Worm (Caenorhabditis elegans) whole organism, L2 larva: Measurements from ENCODE around the gene snx-1.
A peak's percentile ranks its signal among the peaks of the same experiment; 100 is the strongest.

ENCODE experiments used
- C34F6.9 ChIP-seq: fragments of 150-350 bp; optimal IDR thresholded peaks from 2 replicates; lab custom pipeline; 2014; ENCODE audit warnings: missing biosample characterization, missing genetic modification characterization
- F13H6.1 ChIP-seq: sonication (generic microtip); optimal IDR thresholded peaks from 2 replicates; lab custom pipeline; 2016; ENCODE audit warnings: missing genetic modification characterization, missing compliant biosample characterization
- R02D3.7 ChIP-seq: fragments of 150-350 bp; optimal IDR thresholded peaks from 2 replicates; lab custom pipeline; 2014; ENCODE audit warnings: missing biosample characterization, missing genetic modification characterization
- ZK546.5 ChIP-seq: sonication (generic microtip); optimal IDR thresholded peaks from 2 replicates; lab custom pipeline; 2017; ENCODE audit warnings: missing biosample characterization, missing genetic modification characterization
- alr-1 ChIP-seq: fragments of 150-350 bp; optimal IDR thresholded peaks from 2 replicates; lab custom pipeline; 2014; ENCODE audit warnings: missing biosample characterization, missing genetic modification characterization
- ama-1 ChIP-seq: fragments of 150-350 bp; optimal IDR thresholded peaks from 2 replicates; lab custom pipeline; 2018; ENCODE audit warnings: inconsistent platforms
- blmp-1 ChIP-seq: sonication (generic microtip); optimal IDR thresholded peaks from 2 replicates; lab custom pipeline; 2017; ENCODE audit warnings: missing genetic modification characterization, mild to moderate bottlenecking, missing compliant biosample characterization, antibody characterized with exemption, moderate library complexity; ENCODE audit not compliant: insufficient read depth
- ceh-82 ChIP-seq: fragments of 150-350 bp; optimal IDR thresholded peaks from 2 replicates; lab custom pipeline; 2014; ENCODE audit warnings: missing biosample characterization, missing genetic modification characterization
- crh-2 ChIP-seq: sonication (generic microtip); optimal IDR thresholded peaks from 2 replicates; lab custom pipeline; 2017; ENCODE audit warnings: missing biosample characterization, missing genetic modification characterization
- egl-27 ChIP-seq: sonication (generic microtip); optimal IDR thresholded peaks from 3 replicates; lab custom pipeline; 2017; ENCODE audit warnings: missing biosample characterization, missing genetic modification reagents, missing genetic modification characterization
- elt-1 ChIP-seq: fragments of 150-350 bp; optimal IDR thresholded peaks from 2 replicates; lab custom pipeline; 2014; ENCODE audit warnings: missing biosample characterization, missing genetic modification characterization
- elt-3 ChIP-seq: sonication (generic microtip); optimal IDR thresholded peaks from 2 replicates; lab custom pipeline; 2017; ENCODE audit warnings: missing biosample characterization, missing genetic modification characterization
- fos-1 ChIP-seq: fragments of 150-350 bp; optimal IDR thresholded peaks from 2 replicates; lab custom pipeline; 2014; ENCODE audit warnings: missing biosample characterization, missing genetic modification characterization
- gmeb-1 ChIP-seq: fragments of 150-350 bp; optimal IDR thresholded peaks from 2 replicates; lab custom pipeline; 2014; ENCODE audit warnings: missing biosample characterization, missing genetic modification characterization
- lin-11 ChIP-seq: fragments of 150-350 bp; sonication (generic microtip); optimal IDR thresholded peaks from 2 replicates; lab custom pipeline; 2014; ENCODE audit warnings: missing biosample characterization, missing genetic modification characterization, inconsistent platforms, mixed read lengths
- lin-13 ChIP-seq: fragments of 150-350 bp; optimal IDR thresholded peaks from 2 replicates; lab custom pipeline; 2014; ENCODE audit warnings: missing biosample characterization, missing genetic modification reagents, missing genetic modification characterization
- lsy-2 ChIP-seq, 2 experiments: fragments of 150-350 bp in 1 of 2; sonication (generic microtip) in 1 of 2; optimal IDR thresholded peaks; 2 replicates each; lab custom pipeline; 2014 to 2017; ENCODE audit warnings: missing biosample characterization in 2 of 2, missing genetic modification characterization in 2 of 2
- mab-5 ChIP-seq: fragments of 150-350 bp; optimal IDR thresholded peaks from 2 replicates; lab custom pipeline; 2014; ENCODE audit warnings: missing biosample characterization, missing genetic modification characterization
- mbf-1 ChIP-seq: sonication (generic microtip); optimal IDR thresholded peaks from 2 replicates; lab custom pipeline; 2017; ENCODE audit warnings: missing biosample characterization, missing genetic modification characterization
- mdl-1 ChIP-seq, 2 experiments: fragments of 150-350 bp in 1 of 2; sonication (generic microtip) in 1 of 2; optimal IDR thresholded peaks; 2 replicates each; lab custom pipeline; 2017; ENCODE audit warnings: missing biosample characterization in 2 of 2, missing genetic modification characterization in 2 of 2
- nhr-10 ChIP-seq: sonication (generic microtip); optimal IDR thresholded peaks from 2 replicates; lab custom pipeline; 2017; ENCODE audit warnings: missing biosample characterization, missing genetic modification characterization
- nhr-11 ChIP-seq: fragments of 150-350 bp; optimal IDR thresholded peaks from 2 replicates; lab custom pipeline; 2014; ENCODE audit warnings: missing biosample characterization, missing genetic modification characterization
- nhr-12 ChIP-seq: fragments of 150-350 bp; optimal IDR thresholded peaks from 2 replicates; lab custom pipeline; 2014; ENCODE audit warnings: missing biosample characterization, missing genetic modification characterization
- nhr-129 ChIP-seq: fragments of 150-350 bp; optimal IDR thresholded peaks from 2 replicates; lab custom pipeline; 2014; ENCODE audit warnings: missing biosample characterization, missing genetic modification characterization
- nhr-23 ChIP-seq: fragments of 150-350 bp; optimal IDR thresholded peaks from 2 replicates; lab custom pipeline; 2014; ENCODE audit warnings: missing biosample characterization, missing genetic modification reagents, missing genetic modification characterization
- nhr-237 ChIP-seq: fragments of 150-350 bp; optimal IDR thresholded peaks from 2 replicates; lab custom pipeline; 2014; ENCODE audit warnings: missing biosample characterization, missing genetic modification characterization
- nhr-25 ChIP-seq: fragments of 150-350 bp; sonication (generic microtip); optimal IDR thresholded peaks from 3 replicates; lab custom pipeline; 2014; ENCODE audit warnings: missing biosample characterization, missing genetic modification characterization
- nhr-6 ChIP-seq: fragments of 150-350 bp; optimal IDR thresholded peaks from 2 replicates; lab custom pipeline; 2014; ENCODE audit warnings: missing biosample characterization, missing genetic modification characterization
- nhr-77 ChIP-seq: fragments of 150-350 bp; optimal IDR thresholded peaks from 2 replicates; lab custom pipeline; 2014; ENCODE audit warnings: missing biosample characterization, missing genetic modification characterization
- peb-1 ChIP-seq: fragments of 150-350 bp; optimal IDR thresholded peaks from 2 replicates; lab custom pipeline; 2014; ENCODE audit warnings: missing biosample characterization, missing genetic modification characterization
- sem-4 ChIP-seq: fragments of 150-350 bp; optimal IDR thresholded peaks from 2 replicates; lab custom pipeline; 2014; ENCODE audit warnings: missing biosample characterization, missing genetic modification reagents, missing genetic modification characterization
- skn-1 ChIP-seq: sonication (generic microtip); optimal IDR thresholded peaks from 2 replicates; lab custom pipeline; 2017; ENCODE audit warnings: missing biosample characterization, missing genetic modification characterization
- sma-3 ChIP-seq: sonication (generic microtip); optimal IDR thresholded peaks from 2 replicates; lab custom pipeline; 2016; ENCODE audit warnings: missing genetic modification reagents, missing genetic modification characterization, missing compliant biosample characterization
- sma-9 ChIP-seq, 2 experiments: fragments of 150-350 bp in 1 of 2; sonication (generic microtip) in 1 of 2; optimal IDR thresholded peaks; 2 replicates each; lab custom pipeline; 2014 to 2016; ENCODE audit warnings: missing genetic modification characterization in 2 of 2, mild to moderate bottlenecking in 1 of 2, missing biosample characterization in 1 of 2, missing compliant biosample characterization in 1 of 2, missing genetic modification reagents in 1 of 2, moderate library complexity in 1 of 2
- snpc-4 ChIP-seq: fragments of 150-350 bp; optimal IDR thresholded peaks from 2 replicates; lab custom pipeline; 2014; ENCODE audit warnings: missing biosample characterization, missing genetic modification characterization
- unc-39 ChIP-seq: fragments of 150-350 bp; optimal IDR thresholded peaks from 2 replicates; lab custom pipeline; 2014; ENCODE audit warnings: missing biosample characterization, missing genetic modification characterization
- unc-55 ChIP-seq: fragments of 150-350 bp; sonication (generic microtip); optimal IDR thresholded peaks from 3 replicates; lab custom pipeline; 2014; ENCODE audit warnings: missing biosample characterization, missing genetic modification reagents, missing genetic modification characterization
- unc-62 ChIP-seq: fragments of 150-350 bp; optimal IDR thresholded peaks from 2 replicates; lab custom pipeline; 2014; ENCODE audit warnings: missing biosample characterization, missing genetic modification reagents, missing genetic modification characterization
- ztf-1 ChIP-seq: fragments of 200-800 bp; sonication (Bioruptor generic); conservative IDR thresholded peaks from 2 replicates; pipeline ENCODE4 v1.3.6; 2022; ENCODE audit warnings: missing genetic modification characterization, missing compliant biosample characterization
- ztf-4 ChIP-seq: fragments of 150-350 bp; optimal IDR thresholded peaks from 2 replicates; lab custom pipeline; 2014; ENCODE audit warnings: missing biosample characterization, missing genetic modification characterization

snx-1 gene

ce11 chrX:1086406-1086897 is 42.3 kb upstream of the snx-1 start:
- TF ChIP-seq sma-3 (GFP tag; lab: Kevin White, UChicago) (no peak), lsy-2 (tag; optimal IDR thresholded peaks at IDR 0.05; lab: Kevin White, UChicago) (no peak), crh-2 (tag; lab: Kevin White, UChicago) (no peak), mbf-1 (tag; lab: Kevin White, UChicago) (no peak), elt-1 (no peak), snpc-4 (tag; lab: Kevin White, UChicago) (no peak), skn-1 (tag; lab: Kevin White, UChicago) (no peak), ztf-1 (GFP tag; lab: Robert Waterston, UW) (no peak), nhr-12 (tag; lab: Kevin White, UChicago) (no peak), unc-62 (GFP tag; lab: Kevin White, UChicago) (no peak), unc-55 (peak; percentile 9), fos-1 (tag; lab: Kevin White, UChicago) (no peak), elt-3 (tag; lab: Kevin White, UChicago) (no peak), nhr-25 (peak; percentile 57), F13H6.1 (tag; lab: Kevin White, UChicago) (no peak), sma-9 (GFP tag; optimal IDR thresholded peaks at IDR 0.05; lab: Kevin White, UChicago) (peak; percentile 6), sma-9 (tag; optimal IDR thresholded peaks at IDR 0.05; lab: Kevin White, UChicago) (no peak), nhr-77 (tag; lab: Kevin White, UChicago) (no peak), alr-1 (tag; lab: Kevin White, UChicago) (no peak), nhr-23 (no peak), C34F6.9 (tag; lab: Kevin White, UChicago) (no peak), peb-1 (tag; lab: Kevin White, UChicago) (no peak), ZK546.5 (no peak), blmp-1 (tag; lab: Kevin White, UChicago) (no peak), sem-4 (tag; lab: Kevin White, UChicago) (peak; percentile 13), egl-27 (tag; lab: Kevin White, UChicago) (no peak)

- TF ChIP-seq lin-13 (GFP tag; lab: Kevin White, UChicago), result no peak
- no peak for TF ChIP-seq unc-55
- no peak for TF ChIP-seq nhr-11
- TF ChIP-seq alr-1 (tag; lab: Kevin White, UChicago), result no peak
- no peak for TF ChIP-seq nhr-23
- no peak for TF ChIP-seq nhr-10 (tag; lab: Kevin White, UChicago)
- TF ChIP-seq crh-2 (tag; lab: Kevin White, UChicago), result no peak
- TF ChIP-seq nhr-129, result no peak
- no peak for TF ChIP-seq nhr-6
- TF ChIP-seq F13H6.1 (tag; lab: Kevin White, UChicago), result no peak
- TF ChIP-seq mab-5 (tag; lab: Kevin White, UChicago), result no peak
- no peak for TF ChIP-seq mdl-1 (tag; optimal IDR thresholded peaks at IDR 0.05; lab: Kevin White, UChicago)
- TF ChIP-seq R02D3.7 (tag; lab: Kevin White, UChicago), result no peak
- TF ChIP-seq nhr-12 (tag; lab: Kevin White, UChicago), result no peak
- TF ChIP-seq ama-1 (lab: Kevin White, UChicago), result no peak
- TF ChIP-seq unc-39 (tag; lab: Kevin White, UChicago), result no peak
- TF ChIP-seq elt-3 (tag; lab: Kevin White, UChicago), result no peak
- TF ChIP-seq elt-1, result no peak
Observed at ce11 chrX:1088048-1088447, 40.7 kb upstream of the snx-1 start, which contains the start of gene rei-2. Gene rei-2 (minus strand): TSS chrX:1088148.

- TF ChIP-seq ztf-4 (tag; lab: Kevin White, UChicago) (no peak), ZK546.5 (no peak), gmeb-1 (tag; lab: Kevin White, UChicago) (no peak), nhr-237 (tag; lab: Kevin White, UChicago) (no peak), ama-1 (lab: Kevin White, UChicago) (no peak), ceh-82 (tag; lab: Kevin White, UChicago) (no peak), mdl-1 (tag; optimal IDR thresholded peaks at IDR 0.05; lab: Kevin White, UChicago) (no peak), mab-5 (tag; lab: Kevin White, UChicago) (no peak), elt-1 (no peak), blmp-1 (tag; lab: Kevin White, UChicago) (no peak), lin-11 (tag; lab: Kevin White, UChicago) (no peak), alr-1 (tag; lab: Kevin White, UChicago) (no peak)
Observed at ce11 chrX:1089133-1089532, 39.7 kb upstream of the snx-1 start.
